Fruit fly (Drosophila melanogaster) whole organism, embryonic: Measurements from ENCODE around the gene Rpn10.

Experiments
- B-H1 ChIP-seq: fragments of 200-800 bp; sonication (Bioruptor generic); IDR thresholded peaks from 3 replicates; pipeline ENCODE4 v1.3.6; 2022; ENCODE audit warnings: missing biosample characterization, missing genetic modification characterization
- CG10431 ChIP-seq: fragments of 200-800 bp; sonication (Bioruptor generic); optimal IDR thresholded peaks from 3 replicates; lab custom pipeline; 2018; ENCODE audit warnings: missing biosample characterization, mild to moderate bottlenecking, missing genetic modification characterization
- CG11456 ChIP-seq: fragments of 200-800 bp; sonication (Bioruptor generic); IDR thresholded peaks from 3 replicates; pipeline ENCODE4 v1.3.6; 2022; ENCODE audit warnings: missing biosample characterization, missing genetic modification characterization
- CG11504 ChIP-seq: fragments of 200-800 bp; sonication (Bioruptor generic); optimal IDR thresholded peaks from 3 replicates; lab custom pipeline; 2019; ENCODE audit warnings: missing biosample characterization, mild to moderate bottlenecking, missing genetic modification characterization, moderate library complexity
- CG11723 ChIP-seq: fragments of 200-800 bp; sonication (Bioruptor generic); optimal IDR thresholded peaks from 2 replicates; lab custom pipeline; 2017; ENCODE audit warnings: missing biosample characterization, mild to moderate bottlenecking, missing genetic modification characterization
- CG12659 ChIP-seq: fragments of 200-800 bp; sonication (Bioruptor generic); optimal IDR thresholded peaks from 3 replicates; lab custom pipeline; 2017; ENCODE audit warnings: mild to moderate bottlenecking, missing biosample characterization, missing genetic modification reagents, missing genetic modification characterization
- CG12769 ChIP-seq: fragments of 200-800 bp; sonication (Bioruptor generic); optimal IDR thresholded peaks from 2 replicates; lab custom pipeline; 2019; ENCODE audit warnings: missing biosample characterization, mild to moderate bottlenecking, missing genetic modification characterization, moderate library complexity
- CG13123 ChIP-seq: fragments of 200-800 bp; sonication (Bioruptor generic); optimal IDR thresholded peaks from 2 replicates; lab custom pipeline; 2016; ENCODE audit warnings: missing biosample characterization, missing genetic modification characterization
- CG14050 ChIP-seq: fragments of 200-800 bp; sonication (Bioruptor generic); IDR thresholded peaks from 3 replicates; pipeline ENCODE4 v1.3.6; 2022; ENCODE audit warnings: missing biosample characterization, missing genetic modification characterization
- CG16779 ChIP-seq: fragments of 200-800 bp; sonication (Bioruptor generic); IDR thresholded peaks from 2 replicates; pipeline ENCODE4 v1.3.6; 2022; ENCODE audit warnings: missing biosample characterization, missing genetic modification characterization
- CG17568 ChIP-seq: fragments of 200-800 bp; sonication (Bioruptor generic); optimal IDR thresholded peaks from 2 replicates; lab custom pipeline; 2018; ENCODE audit warnings: missing biosample characterization, mild to moderate bottlenecking, missing genetic modification characterization, moderate library complexity
- CG33213 ChIP-seq: fragments of 200-800 bp; sonication (Bioruptor generic); optimal IDR thresholded peaks from 3 replicates; lab custom pipeline; 2016; ENCODE audit warnings: missing biosample characterization, missing genetic modification characterization
- CG3407 ChIP-seq: fragments of 200-800 bp; sonication (Bioruptor generic); optimal IDR thresholded peaks from 2 replicates; lab custom pipeline; 2018; ENCODE audit warnings: missing biosample characterization, mild to moderate bottlenecking, missing genetic modification characterization
- CG4424 ChIP-seq: fragments of 200-800 bp; sonication (Bioruptor generic); optimal IDR thresholded peaks from 3 replicates; lab custom pipeline; 2016; ENCODE audit warnings: missing biosample characterization, missing genetic modification characterization
- CG6791 ChIP-seq: fragments of 200-800 bp; sonication (Bioruptor generic); IDR thresholded peaks from 3 replicates; pipeline ENCODE4 v1.3.6; 2022; ENCODE audit warnings: missing biosample characterization, missing genetic modification characterization; ENCODE audit not compliant: partially characterized antibody
- CG9817 ChIP-seq: fragments of 200-800 bp; sonication (Bioruptor generic); optimal IDR thresholded peaks from 2 replicates; lab custom pipeline; 2018; ENCODE audit warnings: missing biosample characterization, mild to moderate bottlenecking, missing genetic modification characterization, moderate library complexity
- Chrac-16 ChIP-seq: fragments of 200-800 bp; sonication (Bioruptor generic); optimal IDR thresholded peaks from 3 replicates; lab custom pipeline; 2016; ENCODE audit warnings: missing biosample characterization, missing genetic modification characterization
- D19B ChIP-seq: fragments of 200-800 bp; sonication (Bioruptor generic); optimal IDR thresholded peaks from 2 replicates; lab custom pipeline; 2017; ENCODE audit warnings: missing biosample characterization, mild to moderate bottlenecking, missing genetic modification characterization
- Dek ChIP-seq: fragments of 200-800 bp; sonication (Bioruptor generic); optimal IDR thresholded peaks from 3 replicates; lab custom pipeline; 2019; ENCODE audit warnings: missing biosample characterization, mild to moderate bottlenecking, missing genetic modification characterization, moderate library complexity
- Elba2 ChIP-seq: fragments of 200-800 bp; sonication (Bioruptor generic); optimal IDR thresholded peaks from 3 replicates; lab custom pipeline; 2016; ENCODE audit warnings: missing biosample characterization, missing genetic modification characterization
- HLH54F ChIP-seq: fragments of 200-800 bp; sonication (Bioruptor generic); optimal IDR thresholded peaks from 3 replicates; lab custom pipeline; 2016; ENCODE audit warnings: missing biosample characterization, missing genetic modification characterization
- Hmr ChIP-seq: fragments of 200-800 bp; sonication (Bioruptor generic); optimal IDR thresholded peaks from 3 replicates; lab custom pipeline; 2017; ENCODE audit warnings: mild to moderate bottlenecking, missing biosample characterization, missing genetic modification reagents, missing genetic modification characterization
- Lim3 ChIP-seq: fragments of 200-800 bp; sonication (Bioruptor generic); IDR thresholded peaks from 2 replicates; pipeline ENCODE4 v1.3.6; 2022; ENCODE audit warnings: missing biosample characterization, missing genetic modification characterization
- MBD-R2 ChIP-seq: fragments of 200-800 bp; sonication (Bioruptor generic); IDR thresholded peaks from 2 replicates; pipeline ENCODE4 v1.3.6; 2022; ENCODE audit warnings: missing biosample characterization, missing genetic modification characterization
- NC2α ChIP-seq: fragments of 200-800 bp; sonication (Bioruptor generic); optimal IDR thresholded peaks from 2 replicates; lab custom pipeline; 2016; ENCODE audit warnings: missing biosample characterization, missing genetic modification characterization
- Opbp ChIP-seq: fragments of 200-800 bp; sonication (Bioruptor generic); IDR thresholded peaks from 3 replicates; pipeline ENCODE4 v1.3.6; 2022; ENCODE audit warnings: missing biosample characterization, missing genetic modification characterization; ENCODE audit not compliant: partially characterized antibody
- Ptx1 ChIP-seq: fragments of 200-800 bp; sonication (Bioruptor generic); IDR thresholded peaks from 2 replicates; pipeline ENCODE4 v1.3.6; 2022; ENCODE audit warnings: missing biosample characterization, missing genetic modification characterization
- Rx ChIP-seq: fragments of 200-800 bp; sonication (Bioruptor generic); IDR thresholded peaks from 2 replicates; pipeline ENCODE4 v1.3.6; 2022; ENCODE audit warnings: missing biosample characterization, missing genetic modification characterization
- bigmax ChIP-seq: fragments of 200-800 bp; sonication (Bioruptor generic); optimal IDR thresholded peaks from 2 replicates; lab custom pipeline; 2018; ENCODE audit warnings: missing biosample characterization, mild to moderate bottlenecking, missing genetic modification characterization
- cwo ChIP-seq: fragments of 200-800 bp; sonication (Bioruptor generic); optimal IDR thresholded peaks from 3 replicates; lab custom pipeline; 2017; ENCODE audit warnings: missing biosample characterization, missing genetic modification characterization, mild to moderate bottlenecking, moderate library complexity, missing genetic modification reagents
- gcm ChIP-seq: fragments of 200-800 bp; sonication (Bioruptor generic); optimal IDR thresholded peaks from 2 replicates; lab custom pipeline; 2019; ENCODE audit warnings: missing biosample characterization, mild to moderate bottlenecking, missing genetic modification characterization, moderate library complexity
- hkb ChIP-seq, 2 experiments: fragments of 200-800 bp in 1 of 2; fragments of >200 bp in 1 of 2; sonication (Bioruptor generic) in 1 of 2; IDR thresholded peaks in 1 of 2; optimal IDR thresholded peaks in 1 of 2; 2 replicates each; pipeline versions ENCODE4 v1.3.6 to Lab custom; 2017 to 2022; ENCODE audit warnings: missing biosample characterization in 1 of 2, missing genetic modification characterization in 1 of 2
- lola ChIP-seq, 3 experiments: fragments of >200 bp in 2 of 3; fragments of 200-800 bp in 1 of 3; sonication (Bioruptor generic) in 1 of 3; optimal IDR thresholded peaks; 2 replicates each; lab custom pipeline; 2017 to 2019; ENCODE audit warnings: missing biosample characterization in 3 of 3, missing genetic modification characterization in 3 of 3, mild to moderate bottlenecking in 1 of 3, moderate library complexity in 1 of 3
- lov ChIP-seq, 2 experiments: fragments of 200-800 bp in 1 of 2; fragments of >200 bp in 1 of 2; sonication (Bioruptor generic) in 1 of 2; IDR thresholded peaks in 1 of 2; optimal IDR thresholded peaks in 1 of 2; 2 replicates in 1 of 2; 3 replicates in 1 of 2; pipeline versions ENCODE4 v1.3.6 to Lab custom; 2017 to 2022; ENCODE audit warnings: missing biosample characterization in 1 of 2, missing genetic modification characterization in 1 of 2
- luna ChIP-seq: fragments of 200-800 bp; sonication (Bioruptor generic); optimal IDR thresholded peaks from 2 replicates; lab custom pipeline; 2016; ENCODE audit warnings: missing biosample characterization, missing genetic modification characterization
- maf-S ChIP-seq: fragments of 200-800 bp; sonication (Bioruptor generic); optimal IDR thresholded peaks from 2 replicates; lab custom pipeline; 2016; ENCODE audit warnings: missing biosample characterization, missing genetic modification characterization
- mam ChIP-seq: fragments of 200-800 bp; sonication (Bioruptor generic); optimal IDR thresholded peaks from 3 replicates; lab custom pipeline; 2016; ENCODE audit warnings: missing biosample characterization, missing genetic modification characterization
- nau ChIP-seq: fragments of 200-800 bp; sonication (Bioruptor generic); optimal IDR thresholded peaks from 3 replicates; lab custom pipeline; 2017; ENCODE audit warnings: missing biosample characterization, mild to moderate bottlenecking, missing genetic modification characterization, missing genetic modification reagents
- repo ChIP-seq: fragments of 200-800 bp; sonication (Bioruptor generic); optimal IDR thresholded peaks from 2 replicates; lab custom pipeline; 2016; ENCODE audit warnings: missing biosample characterization, missing genetic modification characterization
- sens ChIP-seq: fragments of 200-800 bp; sonication (Bioruptor generic); peaks from one replicate; lab custom pipeline; 2016; ENCODE audit warnings: missing biosample characterization, missing genetic modification characterization
- sim ChIP-seq: fragments of 200-800 bp; sonication (Bioruptor generic); IDR thresholded peaks from 2 replicates; pipeline ENCODE4 v1.3.6; 2022; ENCODE audit warnings: missing biosample characterization, missing genetic modification characterization
- sob ChIP-seq: fragments of 200-800 bp; sonication (Bioruptor generic); IDR thresholded peaks from 2 replicates; pipeline ENCODE4 v1.3.6; 2022; ENCODE audit warnings: missing biosample characterization, missing genetic modification characterization
- sr ChIP-seq: fragments of 200-800 bp; sonication (Bioruptor generic); IDR thresholded peaks from 3 replicates; pipeline ENCODE4 v1.3.6; 2022; ENCODE audit warnings: missing biosample characterization, missing genetic modification characterization
- stc ChIP-seq: fragments of 200-800 bp; sonication (Bioruptor generic); IDR thresholded peaks from 2 replicates; pipeline ENCODE4 v1.3.6; 2022; ENCODE audit warnings: missing biosample characterization, missing genetic modification characterization
- sug ChIP-seq: fragments of 200-800 bp; optimal IDR thresholded peaks from 2 replicates; lab custom pipeline; 2019; ENCODE audit warnings: missing biosample characterization, mild to moderate bottlenecking, missing genetic modification characterization, moderate library complexity
- vnd ChIP-seq: fragments of 200-800 bp; sonication (Bioruptor generic); IDR thresholded peaks from 3 replicates; pipeline ENCODE4 v1.3.6; 2022; ENCODE audit warnings: missing biosample characterization, missing genetic modification characterization; ENCODE audit not compliant: partially characterized antibody
- vvl ChIP-seq: fragments of 200-800 bp; sonication (Bioruptor generic); IDR thresholded peaks from 2 replicates; pipeline ENCODE4 v1.3.6; 2022; ENCODE audit warnings: missing biosample characterization, missing genetic modification characterization

The Rpn10 gene

DNA sequence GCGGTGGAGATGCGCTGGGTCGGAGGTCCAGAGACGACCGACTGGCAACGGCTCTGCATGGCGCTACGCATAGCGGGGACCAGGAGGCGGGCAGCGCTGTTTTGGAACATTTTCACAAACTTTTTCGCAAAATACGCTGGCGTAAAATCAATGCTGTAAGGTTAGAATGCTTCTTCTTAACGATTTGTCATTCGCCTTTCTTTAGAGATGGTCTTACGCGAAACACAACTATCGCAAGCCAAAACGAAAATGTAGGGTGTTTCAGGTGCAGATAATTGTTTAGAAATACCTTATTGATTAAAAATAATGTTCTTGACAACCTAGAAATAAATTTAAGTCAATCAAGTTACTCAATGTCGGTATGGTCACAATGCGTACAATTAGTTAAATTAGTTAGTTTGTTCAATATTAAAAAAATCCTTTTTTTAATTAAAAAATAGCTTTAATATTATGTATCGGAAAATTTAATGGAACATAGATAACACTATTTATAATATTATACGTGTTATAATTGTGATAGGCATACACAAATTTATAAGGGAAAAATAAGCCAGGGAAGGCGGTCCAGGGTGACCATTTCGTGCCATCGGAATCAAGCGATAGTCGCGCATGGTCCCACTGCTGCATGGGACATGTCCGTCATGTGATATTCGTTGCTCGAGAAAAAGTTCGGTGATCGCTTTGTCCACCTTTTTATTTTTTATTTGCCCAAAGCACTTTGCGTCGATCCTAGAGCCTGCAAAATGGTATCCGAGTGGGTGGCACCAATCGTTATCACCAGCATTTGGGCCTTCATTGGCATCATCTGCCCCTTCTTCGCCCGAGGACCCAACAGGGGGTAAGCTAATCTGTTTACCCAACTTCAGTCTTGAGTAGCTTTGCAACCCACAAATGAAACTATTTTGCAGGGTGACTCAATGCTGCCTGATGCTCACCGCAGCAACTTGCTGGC lies 2.7 kb downstream of the Rpn10 start, which contains the start of the genes COX8 and VhaM9.7-b (continued):
- TF ChIP-seq CG11504 (no peak), CG16779 (GFP tag; lab: Robert Waterston, UW) (peak; percentile 48; the same call in 1 of the 2 replicates), CG13123 (GFP tag; lab: Kevin White, UChicago) (peak; percentile 45), CG9817 (tag; lab: Kevin White, UChicago) (no peak), sim (no peak), Rx (GFP tag; lab: Robert Waterston, UW) (peak; percentile 37; the same call in 1 of the 2 replicates), CG33213 (peak; percentile 38), sr (GFP tag; lab: Robert Waterston, UW) (no peak), sob (peak; percentile 67), HLH54F (GFP tag; lab: Kevin White, UChicago) (peak; percentile 72), luna (GFP tag; lab: Kevin White, UChicago) (peak; percentile 1), Lim3 (no peak), sens (GFP tag; lab: Kevin White, UChicago) (peak; percentile 63), MBD-R2 (peak; percentile 76), Elba2 (GFP tag; lab: Kevin White, UChicago) (peak; percentile 42), cwo (no peak), D19B (GFP tag; lab: Kevin White, UChicago) (peak; percentile 21), CG3407 (no peak), hkb (optimal IDR thresholded peaks at IDR 0.05; lab: Kevin White, UChicago) (no peak), hkb (GFP tag; IDR thresholded peaks at IDR 0.05; lab: Robert Waterston, UW) (peak; percentile 27; the same call in 1 of the 2 replicates), bigmax (GFP tag; lab: Kevin White, UChicago) (peak; percentile 88), CG4424 (GFP tag; lab: Kevin White, UChicago) (peak; percentile 69), lov (optimal IDR thresholded peaks at IDR 0.05; lab: Kevin White, UChicago) (no peak), lov (GFP tag; IDR thresholded peaks at IDR 0.05; lab: Robert Waterston, UW) (0 out of 3 replicates have a peak, but pooled peaks have one; percentile 8), sug (peak; percentile 78), Ptx1 (GFP tag; lab: Robert Waterston, UW) (no peak), Dek (no peak), repo (GFP tag; lab: Kevin White, UChicago) (peak; percentile 1), CG11723 (GFP tag; lab: Kevin White, UChicago) (no peak), CG6791 (peak; percentile 69), CG17568 (GFP tag; lab: Kevin White, UChicago) (no peak), vvl (GFP tag; lab: Robert Waterston, UW) (no peak; the same call in 1 of the 2 replicates), Hmr (GFP tag; lab: Kevin White, UChicago) (no peak), CG14050 (GFP tag; lab: Robert Waterston, UW) (no peak; the same call in 2 of the 3 replicates), B-H1 (GFP tag; lab: Robert Waterston, UW) (no peak), NC2α (GFP tag; lab: Kevin White, UChicago) (no peak), CG12769 (tag; lab: Kevin White, UChicago) (peak; percentile 56), nau (GFP tag; lab: Kevin White, UChicago) (no peak), CG11456 (no peak; the same call in 2 of the 3 replicates), CG12659 (GFP tag; lab: Kevin White, UChicago) (peak; percentile 79), mam (GFP tag; lab: Kevin White, UChicago) (peak; percentile 83), stc (GFP tag; lab: Robert Waterston, UW) (no peak; the same call in 1 of the 2 replicates), gcm (GFP tag; lab: Kevin White, UChicago) (no peak), Chrac-16 (GFP tag; lab: Kevin White, UChicago) (peak; percentile 55), CG10431 (GFP tag; lab: Kevin White, UChicago) (no peak), vnd (GFP tag; lab: Robert Waterston, UW) (peak; percentile 65; the same call in 1 of the 3 replicates), lola (GFP tag; optimal IDR thresholded peaks at IDR 0.05; lab: Kevin White, UChicago) (peak in 1 of 3 experiments; percentile 62), maf-S (peak; percentile 38), Opbp (GFP tag; lab: Robert Waterston, UW) (peak; percentile 60)
